Worm (Caenorhabditis elegans) whole organism, midembryonic: ENCODE data around the gene clec-51.

Source experiments
- T22C8.4 ChIP-seq: fragments of 200-800 bp; sonication (Bioruptor generic); IDR thresholded peaks from 2 replicates; pipeline ENCODE4 v1.3.6; 2022; ENCODE audit warnings: missing genetic modification characterization, missing compliant biosample characterization
- cog-1 ChIP-seq: sonication (generic microtip); optimal IDR thresholded peaks from 2 replicates; lab custom pipeline; 2016; ENCODE audit warnings: missing genetic modification characterization, missing compliant biosample characterization
- flt-1 ChIP-seq: fragments of 200-800 bp; sonication (Bioruptor generic); IDR thresholded peaks from 2 replicates; pipeline ENCODE4 v1.3.6; 2022; ENCODE audit warnings: missing genetic modification characterization, missing compliant biosample characterization
- ref-1 ChIP-seq: fragments of 200-800 bp; sonication (Bioruptor generic); conservative IDR thresholded peaks from 2 replicates; pipeline ENCODE4 v1.3.6; 2022; ENCODE audit warnings: missing genetic modification reagents, missing genetic modification characterization, missing compliant biosample characterization
- ztf-23 ChIP-seq: fragments of 200-800 bp; sonication (Bioruptor generic); IDR thresholded peaks from 2 replicates; pipeline ENCODE4 v1.3.6; 2022; ENCODE audit warnings: missing genetic modification reagents, missing genetic modification characterization, missing compliant biosample characterization
- ztf-29 ChIP-seq: fragments of 200-800 bp; sonication (Bioruptor generic); IDR thresholded peaks from 2 replicates; pipeline ENCODE4 v1.3.6; 2022; ENCODE audit warnings: missing genetic modification reagents, missing genetic modification characterization, missing compliant biosample characterization

- TF ChIP-seq cog-1 = no peak
- TF ChIP-seq ref-1 = no peak
- no peak for TF ChIP-seq T22C8.4 (GFP tag; lab: Robert Waterston, UW)
- TF ChIP-seq ztf-23 (GFP tag; lab: Robert Waterston, UW) = no peak
- TF ChIP-seq flt-1 (GFP tag; lab: Robert Waterston, UW) = no peak
- TF ChIP-seq ztf-29 (GFP tag; lab: Robert Waterston, UW) = no peak
Observed at ce11 chrIV:8171376-8171775, 7.8 kb upstream of the clec-51 start.
